Fruit fly (Drosophila melanogaster) whole organism: Measurements from ENCODE around the gene Mtp.

ENCODE experiments used
- CG8478 ChIP-seq: fragments of >200 bp; optimal IDR thresholded peaks from 2 replicates; lab custom pipeline; 2018; ENCODE audit warnings: inconsistent platforms
- Dll ChIP-seq: fragments of >200 bp; optimal IDR thresholded peaks from 2 replicates; lab custom pipeline; 2017
- EcR ChIP-seq, 2 experiments: fragments of >200 bp; optimal IDR thresholded peaks; 2 replicates each; lab custom pipeline; 2017; ENCODE audit warnings: missing biosample characterization in 2 of 2, missing genetic modification characterization in 2 of 2, missing genetic modification reagents in 2 of 2
- pan ChIP-seq: fragments of >200 bp; optimal IDR thresholded peaks from 2 replicates; lab custom pipeline; 2017
- psq ChIP-seq: fragments of >200 bp; optimal IDR thresholded peaks from 2 replicates; lab custom pipeline; 2017
- usp ChIP-seq: fragments of >200 bp; optimal IDR thresholded peaks from 2 replicates; lab custom pipeline; 2017; ENCODE audit warnings: missing biosample characterization, missing genetic modification characterization, mixed read lengths

The Mtp gene

dm6 chr2L:20948625-20949024 lies 25.9 kb upstream of the Mtp start:
- no peak for TF ChIP-seq pan (lab: Kevin White, UChicago)
- TF ChIP-seq EcR (GFP tag; optimal IDR thresholded peaks at IDR 0.05; lab: Kevin White, UChicago): no peak
- TF ChIP-seq usp (GFP tag; lab: Kevin White, UChicago): no peak
- TF ChIP-seq psq (lab: Kevin White, UChicago): no peak

dm6 chr2L:20944886-20945558 lies 22.3 kb upstream of the Mtp start:
- no peak for TF ChIP-seq Dll (lab: Kevin White, UChicago)
- no peak for TF ChIP-seq usp (GFP tag; lab: Kevin White, UChicago)
- no peak for TF ChIP-seq CG8478 (lab: Kevin White, UChicago)
- no peak for TF ChIP-seq pan (lab: Kevin White, UChicago)
- TF ChIP-seq EcR (GFP tag; optimal IDR thresholded peaks at IDR 0.05; lab: Kevin White, UChicago): no peak
- no peak for TF ChIP-seq psq (lab: Kevin White, UChicago)

- no peak for TF ChIP-seq pan (lab: Kevin White, UChicago)
- TF ChIP-seq psq (lab: Kevin White, UChicago): no peak
- no peak for TF ChIP-seq CG8478 (lab: Kevin White, UChicago)
- TF ChIP-seq Dll (lab: Kevin White, UChicago): no peak
- TF ChIP-seq usp (GFP tag; lab: Kevin White, UChicago): no peak
- TF ChIP-seq EcR (GFP tag; optimal IDR thresholded peaks at IDR 0.05; lab: Kevin White, UChicago): no peak
These were observed 21.7 kb upstream of the Mtp start for dm6 chr2L:20944342-20944741.

- no peak for TF ChIP-seq CG8478 (lab: Kevin White, UChicago)
- TF ChIP-seq EcR (GFP tag; optimal IDR thresholded peaks at IDR 0.05; lab: Kevin White, UChicago): no peak
- no peak for TF ChIP-seq pan (lab: Kevin White, UChicago)
These were observed 20.5 kb upstream of the Mtp start for dm6 chr2L:20943148-20943547.

- TF ChIP-seq psq (lab: Kevin White, UChicago) (no peak), EcR (GFP tag; optimal IDR thresholded peaks at IDR 0.05; lab: Kevin White, UChicago) (no peak), usp (GFP tag; lab: Kevin White, UChicago) (no peak), Dll (lab: Kevin White, UChicago) (no peak), CG8478 (lab: Kevin White, UChicago) (no peak), pan (lab: Kevin White, UChicago) (no peak)
These were observed 19.7 kb upstream of the Mtp start for dm6 chr2L:20942206-20942863.

- TF ChIP-seq psq (lab: Kevin White, UChicago): no peak
- no peak for TF ChIP-seq Dll (lab: Kevin White, UChicago)
- TF ChIP-seq EcR (GFP tag; optimal IDR thresholded peaks at IDR 0.05; lab: Kevin White, UChicago): no peak
- TF ChIP-seq usp (GFP tag; lab: Kevin White, UChicago): no peak
- no peak for TF ChIP-seq CG8478 (lab: Kevin White, UChicago)
These were observed 18.1 kb upstream of the Mtp start for dm6 chr2L:20940738-20941137.

dm6 chr2L:20939632-20940031 lies 17.0 kb upstream of the Mtp start:
- no peak for TF ChIP-seq CG8478 (lab: Kevin White, UChicago)
- no peak for TF ChIP-seq EcR (GFP tag; optimal IDR thresholded peaks at IDR 0.05; lab: Kevin White, UChicago)
- no peak for TF ChIP-seq psq (lab: Kevin White, UChicago)
- no peak for TF ChIP-seq Dll (lab: Kevin White, UChicago)
- TF ChIP-seq pan (lab: Kevin White, UChicago): no peak
- no peak for TF ChIP-seq usp (GFP tag; lab: Kevin White, UChicago)

dm6 chr2L:20937395-20937794 lies 14.7 kb upstream of the Mtp start:
- TF ChIP-seq usp (GFP tag; lab: Kevin White, UChicago) (no peak), Dll (lab: Kevin White, UChicago) (no peak), EcR (GFP tag; optimal IDR thresholded peaks at IDR 0.05; lab: Kevin White, UChicago) (no peak), pan (lab: Kevin White, UChicago) (no peak), CG8478 (lab: Kevin White, UChicago) (no peak), psq (lab: Kevin White, UChicago) (no peak)

dm6 chr2L:20936420-20936819 lies 13.7 kb upstream of the Mtp start:
- TF ChIP-seq psq (lab: Kevin White, UChicago): no peak
- TF ChIP-seq pan (lab: Kevin White, UChicago): no peak
- no peak for TF ChIP-seq usp (GFP tag; lab: Kevin White, UChicago)
- no peak for TF ChIP-seq CG8478 (lab: Kevin White, UChicago)
- TF ChIP-seq Dll (lab: Kevin White, UChicago): no peak
- no peak for TF ChIP-seq EcR (GFP tag; optimal IDR thresholded peaks at IDR 0.05; lab: Kevin White, UChicago)

- TF ChIP-seq psq (lab: Kevin White, UChicago) (no peak), EcR (GFP tag; optimal IDR thresholded peaks at IDR 0.05; lab: Kevin White, UChicago) (peak; percentile 58 to 79)
These were observed 13.3 kb upstream of the Mtp start for dm6 chr2L:20936061-20936390.

- no peak for TF ChIP-seq pan (lab: Kevin White, UChicago)
- TF ChIP-seq CG8478 (lab: Kevin White, UChicago): no peak
- TF ChIP-seq EcR (GFP tag; optimal IDR thresholded peaks at IDR 0.05; lab: Kevin White, UChicago): no peak
- TF ChIP-seq usp (GFP tag; lab: Kevin White, UChicago): no peak
- TF ChIP-seq psq (lab: Kevin White, UChicago): no peak
These were observed 12.8 kb upstream of the Mtp start for dm6 chr2L:20935338-20936060.
